Worm (Caenorhabditis elegans) whole organism, L1 larva: Measurements from ENCODE around the gene nlg-1.

ENCODE experiments used
- ama-1 ChIP-seq: fragments of 150-350 bp; optimal IDR thresholded peaks from 2 replicates; lab custom pipeline; 2014
- ceh-8 ChIP-seq: fragments of 200-800 bp; sonication (Bioruptor generic); optimal IDR thresholded peaks from 2 replicates; lab custom pipeline; 2018; ENCODE audit warnings: mild to moderate bottlenecking, missing genetic modification characterization, moderate library complexity, missing compliant biosample characterization
- ces-1 ChIP-seq: fragments of 150-350 bp; optimal IDR thresholded peaks from 2 replicates; lab custom pipeline; 2014; ENCODE audit warnings: missing biosample characterization, missing genetic modification reagents, missing genetic modification characterization
- elt-2 ChIP-seq: sonication (generic microtip); optimal IDR thresholded peaks from 2 replicates; lab custom pipeline; 2016; ENCODE audit warnings: missing genetic modification characterization, mild to moderate bottlenecking, inconsistent platforms, missing compliant biosample characterization, missing genetic modification reagents
- fkh-4 ChIP-seq: sonication (generic microtip); optimal IDR thresholded peaks from 2 replicates; lab custom pipeline; 2016; ENCODE audit warnings: missing compliant biosample characterization, missing genetic modification characterization, borderline replicate concordance
- hlh-4 ChIP-seq: sonication (generic microtip); optimal IDR thresholded peaks from 2 replicates; lab custom pipeline; 2016; ENCODE audit warnings: mild to moderate bottlenecking, missing genetic modification characterization, missing compliant biosample characterization
- lir-3 ChIP-seq: sonication (generic microtip); optimal IDR thresholded peaks from 2 replicates; lab custom pipeline; 2016; ENCODE audit warnings: mild to moderate bottlenecking, missing genetic modification characterization, moderate library complexity, missing compliant biosample characterization; ENCODE audit not compliant: poor library complexity
- nhr-90 ChIP-seq: sonication (generic microtip); optimal IDR thresholded peaks from 2 replicates; lab custom pipeline; 2016; ENCODE audit warnings: mild to moderate bottlenecking, missing genetic modification characterization, missing compliant biosample characterization; ENCODE audit not compliant: poor library complexity
- pqm-1 ChIP-seq: sonication (generic microtip); optimal IDR thresholded peaks from 3 replicates; lab custom pipeline; 2017; ENCODE audit warnings: missing biosample characterization, missing genetic modification characterization
- ztf-11 ChIP-seq, 2 experiments: sonication (generic microtip); optimal IDR thresholded peaks; 2 replicates each; lab custom pipeline; 2016 to 2017; ENCODE audit warnings: missing genetic modification characterization in 2 of 2, missing biosample characterization in 1 of 2, missing compliant biosample characterization in 1 of 2

ce11 chrX:13604946-13605617 lies 25.9 kb downstream of the nlg-1 start, which contains the start of gene F54B11.9:
- no peak for TF ChIP-seq lir-3
- no peak for TF ChIP-seq hlh-4 (tag; lab: Kevin White, UChicago)
- no peak for TF ChIP-seq ces-1 (GFP tag; lab: Kevin White, UChicago)
- no peak for TF ChIP-seq nhr-90 (tag; lab: Kevin White, UChicago)
- no peak for TF ChIP-seq fkh-4 (tag; lab: Kevin White, UChicago)
- no peak for TF ChIP-seq ztf-11 (tag; optimal IDR thresholded peaks at IDR 0.05; lab: Kevin White, UChicago)
- no peak for TF ChIP-seq ceh-8
- TF ChIP-seq pqm-1 (tag; lab: Kevin White, UChicago), result no peak
- TF ChIP-seq ama-1, result no peak
- TF ChIP-seq elt-2 (tag; lab: Kevin White, UChicago), result no peak
